Fruit fly (Drosophila melanogaster) whole organism, wandering third instar larva: ENCODE data around the gene CG14864.

Source experiments
- CG32264 ChIP-seq: fragments of 200-800 bp; sonication (Bioruptor generic); optimal IDR thresholded peaks from 2 replicates; lab custom pipeline; 2016; ENCODE audit warnings: missing biosample characterization, missing genetic modification characterization
- Dfd ChIP-seq: fragments of >200 bp; optimal IDR thresholded peaks from 2 replicates; lab custom pipeline; 2017; ENCODE audit warnings: missing biosample characterization, missing genetic modification characterization
- Hnf4 ChIP-seq: fragments of 200-800 bp; sonication (Bioruptor generic); optimal IDR thresholded peaks from 2 replicates; lab custom pipeline; 2016; ENCODE audit warnings: missing biosample characterization, mild to moderate bottlenecking, missing genetic modification characterization
- Myc ChIP-seq: fragments of >200 bp; optimal IDR thresholded peaks from 2 replicates; lab custom pipeline; 2017
- OdsH ChIP-seq: fragments of 200-800 bp; sonication (Bioruptor generic); optimal IDR thresholded peaks from 2 replicates; lab custom pipeline; 2016; ENCODE audit warnings: missing biosample characterization, mild to moderate bottlenecking, missing genetic modification characterization
- br ChIP-seq: fragments of 200-800 bp; sonication (Bioruptor generic); optimal IDR thresholded peaks from 2 replicates; lab custom pipeline; 2016; ENCODE audit warnings: missing biosample characterization, missing genetic modification characterization
- brk ChIP-seq: fragments of 200-800 bp; sonication (Bioruptor generic); optimal IDR thresholded peaks from 2 replicates; lab custom pipeline; 2016; ENCODE audit warnings: missing biosample characterization, mild to moderate bottlenecking, missing genetic modification characterization
- foxo ChIP-seq, 2 experiments: fragments of 200-800 bp; sonication (Bioruptor generic); optimal IDR thresholded peaks; 2 replicates in 1 of 2; 3 replicates in 1 of 2; lab custom pipeline; 2016 to 2017; ENCODE audit warnings: missing biosample characterization in 2 of 2, missing genetic modification characterization in 2 of 2
- lola ChIP-seq: fragments of >200 bp; optimal IDR thresholded peaks from 2 replicates; lab custom pipeline; 2017; ENCODE audit warnings: missing biosample characterization, missing genetic modification characterization
- pan ChIP-seq: fragments of >200 bp; optimal IDR thresholded peaks from 2 replicates; lab custom pipeline; 2017

dm6 chr3R:15316326-15316725, 48.0 kb upstream of the CG14864 start, which contains the start of gene CG14866:
- TF ChIP-seq OdsH (no peak), Myc (lab: Kevin White, UChicago) (no peak), br (GFP tag; lab: Kevin White, UChicago) (no peak), lola (GFP tag; lab: Kevin White, UChicago) (no peak), Dfd (GFP tag; lab: Kevin White, UChicago) (no peak), foxo (GFP tag; optimal IDR thresholded peaks at IDR 0.05; lab: Kevin White, UChicago) (no peak), pan (lab: Kevin White, UChicago) (no peak), CG32264 (GFP tag; lab: Kevin White, UChicago) (no peak), Hnf4 (GFP tag; lab: Kevin White, UChicago) (no peak), brk (GFP tag; lab: Kevin White, UChicago) (no peak)
